Worm (Caenorhabditis elegans): ENCODE measurements around the gene rsp-8.

The rsp-8 gene

ce11 chrIII:11823260-11823659 lies 3.0 kb upstream of the rsp-8 start, which contains the start of gene C18D11.3:
Gene C18D11.3, plus strand, starts transcription at chrIII:11823448.
- TF ChIP-seq unc-62 (GFP tag; optimal IDR thresholded peaks at IDR 0.05) = no peak
- peak; percentile 94 for TF ChIP-seq C34F6.9 (tag; optimal IDR thresholded peaks at IDR 0.05)
- peak; percentile 90 to 98 for TF ChIP-seq lsy-2 (tag; optimal IDR thresholded peaks at IDR 0.05)
- TF ChIP-seq lin-39 (tag; optimal IDR thresholded peaks at IDR 0.05) = no peak
- TF ChIP-seq skn-1 (tag; optimal IDR thresholded peaks at IDR 0.05) = no peak
- no peak for TF ChIP-seq nhr-12 (tag; optimal IDR thresholded peaks at IDR 0.05)
- no peak for TF ChIP-seq nhr-23 (tag; optimal IDR thresholded peaks at IDR 0.05)
- TF ChIP-seq peb-1 (tag; optimal IDR thresholded peaks at IDR 0.05) = no peak
- no peak for TF ChIP-seq blmp-1 (tag; optimal IDR thresholded peaks at IDR 0.05; ENCODE audit: insufficient read depth)
- TF ChIP-seq ceh-82 (tag; optimal IDR thresholded peaks at IDR 0.05) = no peak
- TF ChIP-seq mab-5 (tag; optimal IDR thresholded peaks at IDR 0.05) = no peak
- TF ChIP-seq gmeb-1 (tag; optimal IDR thresholded peaks at IDR 0.05) = peak; percentile 76
- peak; percentile 90 for TF ChIP-seq sma-9 (GFP tag; optimal IDR thresholded peaks at IDR 0.05)
- TF ChIP-seq sma-9 (tag; optimal IDR thresholded peaks at IDR 0.05) = no peak
- TF ChIP-seq nhr-10 (tag; optimal IDR thresholded peaks at IDR 0.05) = peak; percentile 24
- peak; percentile 84 for TF ChIP-seq sem-4 (tag; optimal IDR thresholded peaks at IDR 0.05)
- TF ChIP-seq nhr-77 (tag; optimal IDR thresholded peaks at IDR 0.05) = no peak
- peak; percentile 60 for TF ChIP-seq egl-27 (tag; optimal IDR thresholded peaks at IDR 0.05)
- no peak for TF ChIP-seq R02D3.7 (tag; optimal IDR thresholded peaks at IDR 0.05)
- TF ChIP-seq nhr-11 (tag; optimal IDR thresholded peaks at IDR 0.05) = no peak
- TF ChIP-seq elt-3 (tag; optimal IDR thresholded peaks at IDR 0.05) = no peak
- TF ChIP-seq Y55F3AM.14 (GFP tag; optimal IDR thresholded peaks at IDR 0.05) = no peak
- TF ChIP-seq nhr-237 (tag; optimal IDR thresholded peaks at IDR 0.05) = no peak
- peak in 1 of 2 experiments; percentile 63 for TF ChIP-seq mdl-1 (tag; optimal IDR thresholded peaks at IDR 0.05)
- TF ChIP-seq ceh-16 (tag; optimal IDR thresholded peaks at IDR 0.05) = peak; percentile 38
- TF ChIP-seq ztf-4 (tag; optimal IDR thresholded peaks at IDR 0.05) = peak; percentile 49
- peak; percentile 87 for TF ChIP-seq unc-55 (GFP tag; optimal IDR thresholded peaks at IDR 0.05)
- peak; percentile 85 for TF ChIP-seq nhr-25 (tag; optimal IDR thresholded peaks at IDR 0.05)
- no peak for TF ChIP-seq aly-2 (tag; optimal IDR thresholded peaks at IDR 0.05)
- TF ChIP-seq dmd-4 (tag; optimal IDR thresholded peaks at IDR 0.05) = no peak
- no peak for TF ChIP-seq ama-1 (optimal IDR thresholded peaks at IDR 0.05)
- TF ChIP-seq sma-3 (GFP tag; optimal IDR thresholded peaks at IDR 0.05) = peak; percentile 82
- peak; percentile 16 for TF ChIP-seq zag-1 (tag; optimal IDR thresholded peaks at IDR 0.05)
- TF ChIP-seq crh-2 (tag; optimal IDR thresholded peaks at IDR 0.05) = peak; percentile 88
- no peak for TF ChIP-seq elt-1 (tag; optimal IDR thresholded peaks at IDR 0.05)
- no peak for TF ChIP-seq unc-39 (tag; optimal IDR thresholded peaks at IDR 0.05)
- TF ChIP-seq fos-1 (tag; optimal IDR thresholded peaks at IDR 0.05) = peak; percentile 86
- no peak for TF ChIP-seq mbf-1 (tag; optimal IDR thresholded peaks at IDR 0.05)
- TF ChIP-seq ztf-11 (tag; optimal IDR thresholded peaks at IDR 0.05) = no peak
- peak; percentile 77 for TF ChIP-seq nhr-21 (tag; optimal IDR thresholded peaks at IDR 0.05)
- peak; percentile 78 for TF ChIP-seq snpc-4 (tag; optimal IDR thresholded peaks at IDR 0.05)
- peak; percentile 90 for TF ChIP-seq lin-11 (tag; optimal IDR thresholded peaks at IDR 0.05)
- peak; percentile 84 for TF ChIP-seq lin-13 (GFP tag; optimal IDR thresholded peaks at IDR 0.05)
- TF ChIP-seq nhr-6 (tag; optimal IDR thresholded peaks at IDR 0.05) = no peak
- TF ChIP-seq ZK546.5 (tag; optimal IDR thresholded peaks at IDR 0.05) = no peak
- peak; percentile 81 for TF ChIP-seq F13H6.1 (tag; optimal IDR thresholded peaks at IDR 0.05)
- no peak for TF ChIP-seq ztf-1 (GFP tag; conservative IDR thresholded peaks at IDR 0.05)
- TF ChIP-seq alr-1 (tag; optimal IDR thresholded peaks at IDR 0.05) = no peak
- peak; percentile 92 for TF ChIP-seq nhr-129 (tag; optimal IDR thresholded peaks at IDR 0.05)

Data from whole organism, L2 larva.